Worm (Caenorhabditis elegans) whole organism, L1 larva: ENCODE data around the gene Y71H2B.5.

Source experiments
- F16B12.6 ChIP-seq: fragments of 150-350 bp; optimal IDR thresholded peaks from 2 replicates; lab custom pipeline; 2014; ENCODE audit warnings: missing biosample characterization, missing genetic modification characterization
- Y116A8C.19 ChIP-seq: sonication (generic microtip); optimal IDR thresholded peaks from 2 replicates; lab custom pipeline; 2016; ENCODE audit warnings: missing compliant biosample characterization, missing genetic modification characterization, borderline replicate concordance
- aha-1 ChIP-seq: fragments of 150-350 bp; optimal IDR thresholded peaks from 2 replicates; lab custom pipeline; 2014; ENCODE audit warnings: missing biosample characterization, missing genetic modification characterization
- aly-2 ChIP-seq: fragments of 150-350 bp; optimal IDR thresholded peaks from 2 replicates; lab custom pipeline; 2014; ENCODE audit warnings: missing biosample characterization, missing genetic modification characterization
- ama-1 ChIP-seq: fragments of 150-350 bp; optimal IDR thresholded peaks from 2 replicates; lab custom pipeline; 2014
- blmp-1 ChIP-seq: fragments of 150-350 bp; optimal IDR thresholded peaks from 2 replicates; lab custom pipeline; 2014; ENCODE audit warnings: missing biosample characterization, missing genetic modification characterization
- ceh-63 ChIP-seq: fragments of 200-800 bp; sonication (Bioruptor generic); optimal IDR thresholded peaks from 2 replicates; lab custom pipeline; 2018; ENCODE audit warnings: mild to moderate bottlenecking, missing genetic modification characterization, missing compliant biosample characterization
- ceh-8 ChIP-seq: fragments of 200-800 bp; sonication (Bioruptor generic); optimal IDR thresholded peaks from 2 replicates; lab custom pipeline; 2018; ENCODE audit warnings: mild to moderate bottlenecking, missing genetic modification characterization, moderate library complexity, missing compliant biosample characterization
- ceh-82 ChIP-seq, 3 experiments: fragments of 150-350 bp in 1 of 3; sonication (generic microtip) in 2 of 3; optimal IDR thresholded peaks; 2 replicates each; lab custom pipeline; 2014 to 2017; ENCODE audit warnings: missing biosample characterization in 3 of 3, missing genetic modification characterization in 3 of 3
- ceh-88 ChIP-seq: fragments of 200-800 bp; sonication (Bioruptor generic); IDR thresholded peaks from 2 replicates; pipeline ENCODE4 v1.3.6; 2022; ENCODE audit warnings: missing genetic modification characterization, missing compliant biosample characterization
- ceh-90 ChIP-seq: sonication (generic microtip); optimal IDR thresholded peaks from 2 replicates; lab custom pipeline; 2016; ENCODE audit warnings: missing genetic modification characterization, missing compliant biosample characterization
- dpl-1 ChIP-seq, 3 experiments: fragments of 150-350 bp in 2 of 3; sonication (generic microtip) in 1 of 3; optimal IDR thresholded peaks; 2 replicates each; lab custom pipeline; 2014 to 2017; ENCODE audit warnings: missing biosample characterization in 3 of 3, missing genetic modification characterization in 3 of 3, missing genetic modification reagents in 3 of 3
- dsc-1 ChIP-seq: sonication (generic microtip); optimal IDR thresholded peaks from 2 replicates; lab custom pipeline; 2016; ENCODE audit warnings: mild to moderate bottlenecking, missing genetic modification characterization, missing compliant biosample characterization
- efl-1 ChIP-seq, 4 experiments: fragments of 150-350 bp; optimal IDR thresholded peaks in 3 of 4; peaks in 1 of 4; 1 replicate in 1 of 4; 2 replicates in 3 of 4; lab custom pipeline; 2014; ENCODE audit warnings: missing biosample characterization in 2 of 4, missing genetic modification characterization in 2 of 4, missing genetic modification reagents in 2 of 4
- egl-27 ChIP-seq, 2 experiments: fragments of 150-350 bp in 1 of 2; sonication (generic microtip); optimal IDR thresholded peaks; 3 replicates each; lab custom pipeline; 2017 to 2018; ENCODE audit warnings: missing biosample characterization in 2 of 2, missing genetic modification characterization in 2 of 2, missing genetic modification reagents in 2 of 2
- elt-2 ChIP-seq: sonication (generic microtip); optimal IDR thresholded peaks from 2 replicates; lab custom pipeline; 2016; ENCODE audit warnings: missing genetic modification characterization, mild to moderate bottlenecking, inconsistent platforms, missing compliant biosample characterization, missing genetic modification reagents
- fkh-10 ChIP-seq: sonication (generic microtip); optimal IDR thresholded peaks from 2 replicates; lab custom pipeline; 2017; ENCODE audit warnings: missing biosample characterization, missing genetic modification reagents, missing genetic modification characterization
- fkh-8 ChIP-seq: sonication (generic microtip); optimal IDR thresholded peaks from 2 replicates; lab custom pipeline; 2016; ENCODE audit warnings: mild to moderate bottlenecking, missing genetic modification characterization, missing compliant biosample characterization
- grh-1 ChIP-seq: fragments of 200-800 bp; sonication (Bioruptor generic); IDR thresholded peaks from 2 replicates; pipeline ENCODE4 v1.3.6; 2022; ENCODE audit warnings: missing genetic modification reagents, missing genetic modification characterization, missing compliant biosample characterization
- hlh-17 ChIP-seq: fragments of 200-800 bp; sonication (Bioruptor generic); optimal IDR thresholded peaks from 2 replicates; lab custom pipeline; 2018; ENCODE audit warnings: missing genetic modification characterization, mild to moderate bottlenecking, missing compliant biosample characterization, moderate library complexity, borderline replicate concordance
- isw-1 ChIP-seq: fragments of 200-800 bp; sonication (Bioruptor generic); IDR thresholded peaks from 2 replicates; pipeline ENCODE4 v1.3.6; 2022; ENCODE audit warnings: missing genetic modification characterization, missing compliant biosample characterization
- jun-1 ChIP-seq: fragments of 150-350 bp; optimal IDR thresholded peaks from 2 replicates; lab custom pipeline; 2014; ENCODE audit warnings: missing biosample characterization, missing genetic modification reagents, missing genetic modification characterization
- lin-13 ChIP-seq: fragments of 150-350 bp; optimal IDR thresholded peaks from 2 replicates; lab custom pipeline; 2014; ENCODE audit warnings: missing biosample characterization, missing genetic modification reagents, missing genetic modification characterization
- lin-14 ChIP-seq: fragments of 200-800 bp; sonication (Bioruptor generic); optimal IDR thresholded peaks from 2 replicates; lab custom pipeline; 2018; ENCODE audit warnings: mild to moderate bottlenecking, missing genetic modification characterization, moderate library complexity, missing compliant biosample characterization
- lin-15B ChIP-seq: fragments of 150-350 bp; sonication (generic microtip); optimal IDR thresholded peaks from 3 replicates; lab custom pipeline; 2014; ENCODE audit warnings: missing biosample characterization, missing genetic modification characterization
- mab-9 ChIP-seq: fragments of 200-800 bp; sonication (Bioruptor generic); IDR thresholded peaks from 2 replicates; pipeline ENCODE4 v1.3.6; 2022; ENCODE audit warnings: missing genetic modification reagents, missing genetic modification characterization, missing compliant biosample characterization
- mdl-1 ChIP-seq, 2 experiments: fragments of 150-350 bp; optimal IDR thresholded peaks; 2 replicates each; lab custom pipeline; 2014 to 2017; ENCODE audit warnings: missing biosample characterization in 2 of 2, missing genetic modification characterization in 2 of 2, inconsistent platforms in 1 of 2
- nhr-12 ChIP-seq: sonication (generic microtip); optimal IDR thresholded peaks from 2 replicates; lab custom pipeline; 2017; ENCODE audit warnings: missing biosample characterization, missing genetic modification characterization
- nhr-237 ChIP-seq: fragments of 150-350 bp; optimal IDR thresholded peaks from 2 replicates; lab custom pipeline; 2014; ENCODE audit warnings: missing biosample characterization, missing genetic modification characterization
- nhr-71 ChIP-seq: sonication (generic microtip); optimal IDR thresholded peaks from 2 replicates; lab custom pipeline; 2016; ENCODE audit warnings: mild to moderate bottlenecking, missing genetic modification characterization, moderate library complexity, missing compliant biosample characterization
- nhr-84 ChIP-seq: sonication (generic microtip); optimal IDR thresholded peaks from 2 replicates; lab custom pipeline; 2017; ENCODE audit warnings: missing biosample characterization, missing genetic modification characterization
- nhr-90 ChIP-seq: sonication (generic microtip); optimal IDR thresholded peaks from 2 replicates; lab custom pipeline; 2016; ENCODE audit warnings: mild to moderate bottlenecking, missing genetic modification characterization, missing compliant biosample characterization; ENCODE audit not compliant: poor library complexity
- pag-3 ChIP-seq: sonication (generic microtip); optimal IDR thresholded peaks from 2 replicates; lab custom pipeline; 2017; ENCODE audit warnings: missing genetic modification characterization, mild to moderate bottlenecking, missing compliant biosample characterization, antibody characterized with exemption, borderline replicate concordance; ENCODE audit not compliant: insufficient read depth
- rnt-1 ChIP-seq: sonication (generic microtip); optimal IDR thresholded peaks from 2 replicates; lab custom pipeline; 2016; ENCODE audit warnings: mild to moderate bottlenecking, missing genetic modification characterization, moderate library complexity, missing compliant biosample characterization
- sox-4 ChIP-seq: sonication (generic microtip); optimal IDR thresholded peaks from 2 replicates; lab custom pipeline; 2016; ENCODE audit warnings: missing genetic modification characterization, missing compliant biosample characterization
- sup-37 ChIP-seq: fragments of 200-800 bp; sonication (Bioruptor generic); optimal IDR thresholded peaks from 2 replicates; lab custom pipeline; 2018; ENCODE audit warnings: mild to moderate bottlenecking, missing genetic modification characterization, missing compliant biosample characterization
- swsn-7 ChIP-seq: sonication (generic microtip); optimal IDR thresholded peaks from 2 replicates; lab custom pipeline; 2016; ENCODE audit warnings: missing genetic modification characterization, missing compliant biosample characterization
- unc-62 ChIP-seq: fragments of 150-350 bp; optimal IDR thresholded peaks from 2 replicates; lab custom pipeline; 2014; ENCODE audit warnings: missing biosample characterization, missing genetic modification reagents, missing genetic modification characterization
- unc-86 ChIP-seq: sonication (generic microtip); optimal IDR thresholded peaks from 2 replicates; lab custom pipeline; 2016; ENCODE audit warnings: missing genetic modification characterization, missing compliant biosample characterization
- vab-15 ChIP-seq: sonication (generic microtip); optimal IDR thresholded peaks from 2 replicates; lab custom pipeline; 2017; ENCODE audit warnings: missing genotype, mild to moderate bottlenecking, missing genetic modification characterization, missing compliant biosample characterization
- zag-1 ChIP-seq: fragments of 150-350 bp; optimal IDR thresholded peaks from 2 replicates; lab custom pipeline; 2014; ENCODE audit warnings: missing biosample characterization, missing genetic modification characterization

Y71H2B.5 gene

DNA sequence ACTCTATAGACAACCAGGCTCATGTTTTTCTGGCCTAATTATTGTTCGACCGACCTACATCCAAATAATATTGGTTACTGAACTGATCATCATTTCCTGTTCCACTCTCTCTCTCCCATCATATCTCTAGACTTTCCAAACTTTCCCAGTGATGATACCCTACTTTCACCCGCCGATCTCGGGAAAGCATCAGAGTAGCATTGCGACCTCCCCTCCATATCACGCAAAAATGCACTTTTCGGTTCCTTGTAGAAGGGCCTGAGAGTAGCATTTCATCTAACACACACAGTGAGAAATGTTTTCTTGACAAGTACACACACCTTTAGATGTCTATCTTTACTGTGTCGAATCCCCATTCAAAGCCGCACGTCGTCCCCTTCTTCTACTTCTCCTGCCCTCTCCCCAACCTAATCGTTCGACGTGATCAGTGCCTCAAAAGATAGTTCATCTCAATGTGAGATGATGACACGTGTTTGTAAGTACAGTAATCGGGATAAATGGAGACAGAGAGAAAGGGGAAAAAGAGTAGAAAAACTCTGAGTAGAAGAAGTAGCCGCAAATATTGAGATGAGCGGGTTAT, 25.1 kb downstream of the Y71H2B.5 start (continued):
- TF ChIP-seq jun-1 (tag; lab: Kevin White, UChicago) (no peak), ceh-82 (tag; optimal IDR thresholded peaks at IDR 0.05; lab: Kevin White, UChicago) (no peak), sox-4 (no peak), unc-86 (tag; lab: Kevin White, UChicago) (no peak)
- TF ChIP-seq, all 84 proteins: peak for 5

DNA sequence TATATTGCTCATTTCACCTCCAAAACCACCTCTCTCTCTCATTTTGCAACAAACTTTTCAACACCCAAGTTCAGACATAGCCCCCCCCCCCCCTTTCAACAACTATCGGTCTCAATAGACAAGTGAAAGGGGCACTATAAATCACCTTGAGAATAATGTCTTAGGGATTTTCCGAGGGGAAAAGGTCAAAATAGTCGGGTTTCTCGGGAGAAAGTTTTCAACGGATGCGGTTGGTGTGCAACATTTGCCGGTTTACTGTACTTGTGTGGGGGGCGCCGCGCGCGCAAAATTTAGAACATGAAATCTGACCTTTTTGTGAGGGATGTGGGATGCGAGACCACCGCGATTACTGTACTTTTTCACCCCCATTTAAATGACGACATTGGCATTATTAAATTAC, 26.8 kb downstream of the Y71H2B.5 start:
- TF ChIP-seq blmp-1 (tag; lab: Kevin White, UChicago) (peak; percentile 92), sup-37 (GFP tag; lab: Kevin White, UChicago) (no peak), grh-1 (GFP tag; lab: Robert Waterston, UW) (peak; percentile 23; the same call in 1 of the 2 replicates)

DNA sequence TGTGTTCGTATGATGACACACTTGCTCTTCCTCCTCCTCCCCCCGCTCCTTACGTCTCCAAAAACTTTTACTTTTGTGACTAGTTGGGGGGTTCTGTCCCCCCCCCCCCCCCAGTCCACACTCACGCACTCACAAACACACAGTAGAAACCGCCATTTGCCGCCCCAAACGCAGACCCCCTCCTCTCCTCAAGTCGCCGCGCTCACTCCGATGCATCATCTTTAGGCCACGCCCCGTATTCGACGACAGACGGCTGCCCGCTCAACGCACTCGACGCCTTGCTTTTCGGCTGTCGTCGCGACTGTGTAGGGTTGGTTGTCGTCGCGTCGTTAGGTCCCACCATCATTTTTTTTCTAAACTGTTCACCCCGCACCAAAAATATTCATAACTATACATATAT, 28.3 kb downstream of the Y71H2B.5 start, which contains the start of gene zmp-2:
TSS of gene zmp-2 (plus strand) at position 247 of the 400 bp plus-strand sequence.
- TF ChIP-seq hlh-17 (GFP tag; lab: Kevin White, UChicago), result no peak
- no peak for TF ChIP-seq nhr-237 (tag; lab: Kevin White, UChicago)
- TF ChIP-seq aha-1 (tag; lab: Kevin White, UChicago), result no peak
- no peak for TF ChIP-seq nhr-84
- TF ChIP-seq nhr-90 (tag; lab: Kevin White, UChicago), result no peak
- no peak for TF ChIP-seq ceh-90 (tag; lab: Kevin White, UChicago)
- no peak for TF ChIP-seq unc-62
- TF ChIP-seq dsc-1 (tag; lab: Kevin White, UChicago), result no peak
- TF ChIP-seq aly-2 (tag; lab: Kevin White, UChicago), result no peak
- TF ChIP-seq vab-15 (tag; lab: Kevin White, UChicago), result no peak
- TF ChIP-seq F16B12.6 (tag; lab: Kevin White, UChicago), result no peak

- no peak for TF ChIP-seq dpl-1 (GFP tag; optimal IDR thresholded peaks at IDR 0.05; lab: Kevin White, UChicago)
- no peak for TF ChIP-seq ceh-8 (GFP tag; lab: Kevin White, UChicago)
- no peak for TF ChIP-seq sox-4
- no peak for TF ChIP-seq ceh-88 (GFP tag; lab: Robert Waterston, UW)
- no peak for TF ChIP-seq egl-27 (tag; optimal IDR thresholded peaks at IDR 0.05; lab: Kevin White, UChicago)
- TF ChIP-seq ceh-63 (GFP tag; lab: Kevin White, UChicago), result no peak
- TF ChIP-seq mdl-1 (tag; optimal IDR thresholded peaks at IDR 0.05; lab: Kevin White, UChicago), result no peak
- TF ChIP-seq pag-3 (tag; lab: Kevin White, UChicago), result no peak
- TF ChIP-seq ama-1 (lab: Kevin White, UChicago), result no peak
- TF ChIP-seq Y116A8C.19 (tag; lab: Kevin White, UChicago), result no peak
- TF ChIP-seq zag-1 (tag; lab: Kevin White, UChicago), result no peak
- no peak for TF ChIP-seq swsn-7 (tag; lab: Kevin White, UChicago)
- no peak for TF ChIP-seq ceh-82 (tag; optimal IDR thresholded peaks at IDR 0.05; lab: Kevin White, UChicago)
- TF ChIP-seq rnt-1, result no peak
- TF ChIP-seq elt-2 (tag; lab: Kevin White, UChicago), result no peak
- TF ChIP-seq mab-9 (GFP tag; lab: Robert Waterston, UW), result no peak
Measured at ce11 chrIII:2641659-2642058, 33.8 kb downstream of the Y71H2B.5 start.

- TF ChIP-seq nhr-90 (tag; lab: Kevin White, UChicago), result no peak
- TF ChIP-seq sox-4, result no peak
- TF ChIP-seq lin-14, result peak; percentile 39
- no peak for TF ChIP-seq grh-1 (GFP tag; lab: Robert Waterston, UW)
- no peak for TF ChIP-seq isw-1
- TF ChIP-seq rnt-1, result peak; percentile 28
- TF ChIP-seq unc-62, result no peak
- no peak for TF ChIP-seq efl-1 (optimal IDR thresholded peaks at IDR 0.05; lab: Kevin White, UChicago)
- no peak for TF ChIP-seq efl-1 (GFP tag; optimal IDR thresholded peaks at IDR 0.05 in 1 of 2; lab: Kevin White, UChicago)
- TF ChIP-seq fkh-8, result no peak
- no peak for TF ChIP-seq fkh-10 (GFP tag; lab: Kevin White, UChicago)
- peak; percentile 73 for TF ChIP-seq blmp-1 (tag; lab: Kevin White, UChicago)
- TF ChIP-seq lin-15B (tag; lab: Kevin White, UChicago), result no peak
- TF ChIP-seq nhr-71 (tag; lab: Kevin White, UChicago), result no peak
- no peak for TF ChIP-seq lin-13 (GFP tag; lab: Kevin White, UChicago)
- TF ChIP-seq ceh-63 (GFP tag; lab: Kevin White, UChicago), result no peak
- TF ChIP-seq nhr-12 (tag; lab: Kevin White, UChicago), result no peak
Measured at ce11 chrIII:2647194-2647925, 39.5 kb downstream of the Y71H2B.5 start.
